Worm (Caenorhabditis elegans): ENCODE measurements around the gene dpr-1.

ce11 chrV:13909400-13909799 is 32.6 kb downstream of the dpr-1 start, which contains the start of gene C06B3.7:
- no peak for TF ChIP-seq tra-4 (tag; optimal IDR thresholded peaks at IDR 0.05)
- TF ChIP-seq ama-1 (optimal IDR thresholded peaks at IDR 0.05) = no peak
- TF ChIP-seq tbx-11 (GFP tag; IDR thresholded peaks at IDR 0.05) = no peak
- TF ChIP-seq hmbx-1 (tag; optimal IDR thresholded peaks at IDR 0.05) = no peak
- TF ChIP-seq hmg-4 (GFP tag; optimal IDR thresholded peaks at IDR 0.05) = no peak
- no peak for TF ChIP-seq ets-7 (tag; optimal IDR thresholded peaks at IDR 0.05)

Data from whole organism, early embryonic.